Fruit fly (Drosophila melanogaster) whole organism, embryonic: ENCODE results near the gene Adat1.

Experiments used
- CG1024 ChIP-seq: fragments of 200-800 bp; sonication (Bioruptor generic); IDR thresholded peaks from 2 replicates; pipeline ENCODE4 v1.3.6; 2022; ENCODE audit warnings: missing biosample characterization, missing genetic modification characterization
- CG10543 ChIP-seq: fragments of 200-800 bp; sonication (Bioruptor generic); optimal IDR thresholded peaks from 3 replicates; lab custom pipeline; 2017; ENCODE audit warnings: missing biosample characterization, mild to moderate bottlenecking, missing genetic modification characterization, moderate library complexity
- CG11398 ChIP-seq: fragments of 200-800 bp; sonication (Bioruptor generic); optimal IDR thresholded peaks from 2 replicates; lab custom pipeline; 2016; ENCODE audit warnings: missing biosample characterization, missing genetic modification characterization
- CG12299 ChIP-seq: fragments of 200-800 bp; sonication (Bioruptor generic); optimal IDR thresholded peaks from 2 replicates; lab custom pipeline; 2018; ENCODE audit warnings: missing biosample characterization, mild to moderate bottlenecking, missing genetic modification characterization
- CG12942 ChIP-seq: fragments of 200-800 bp; sonication (Bioruptor generic); optimal IDR thresholded peaks from 3 replicates; lab custom pipeline; 2016; ENCODE audit warnings: missing biosample characterization, missing genetic modification characterization
- CG13624 ChIP-seq: fragments of 200-800 bp; sonication (Bioruptor generic); optimal IDR thresholded peaks from 2 replicates; lab custom pipeline; 2016; ENCODE audit warnings: missing biosample characterization, missing genetic modification characterization
- CG15514 ChIP-seq: fragments of 200-800 bp; sonication (Bioruptor generic); optimal IDR thresholded peaks from 3 replicates; lab custom pipeline; 2017; ENCODE audit warnings: missing biosample characterization, missing genetic modification characterization, mild to moderate bottlenecking, moderate library complexity, missing genetic modification reagents
- CG1832 ChIP-seq: fragments of 200-800 bp; sonication (Bioruptor generic); optimal IDR thresholded peaks from 2 replicates; lab custom pipeline; 2017; ENCODE audit warnings: missing biosample characterization, mild to moderate bottlenecking, missing genetic modification characterization, inconsistent platforms
- CG18476 ChIP-seq: fragments of 200-800 bp; sonication (Bioruptor generic); optimal IDR thresholded peaks from 2 replicates; lab custom pipeline; 2016; ENCODE audit warnings: missing biosample characterization, mild to moderate bottlenecking, missing genetic modification characterization
- CG18764 ChIP-seq: fragments of 200-800 bp; sonication (Bioruptor generic); optimal IDR thresholded peaks from 3 replicates; lab custom pipeline; 2016; ENCODE audit warnings: missing biosample characterization, missing genetic modification characterization
- CG2129 ChIP-seq: fragments of 200-800 bp; sonication (Bioruptor generic); IDR thresholded peaks from 2 replicates; pipeline ENCODE4 v1.3.6; 2022; ENCODE audit warnings: missing biosample characterization, missing genetic modification characterization; ENCODE audit not compliant: partially characterized antibody
- CG2875 ChIP-seq: fragments of 200-800 bp; sonication (Bioruptor generic); optimal IDR thresholded peaks from 2 replicates; lab custom pipeline; 2017; ENCODE audit warnings: missing biosample characterization, mild to moderate bottlenecking, missing genetic modification characterization, missing genetic modification reagents
- CG31365 ChIP-seq: fragments of 200-800 bp; sonication (Bioruptor generic); optimal IDR thresholded peaks from 2 replicates; lab custom pipeline; 2018; ENCODE audit warnings: missing biosample characterization, mild to moderate bottlenecking, missing genetic modification characterization
- CG33213 ChIP-seq: fragments of 200-800 bp; sonication (Bioruptor generic); optimal IDR thresholded peaks from 3 replicates; lab custom pipeline; 2016; ENCODE audit warnings: missing biosample characterization, missing genetic modification characterization
- CG43689 ChIP-seq: fragments of 200-800 bp; sonication (Bioruptor generic); IDR thresholded peaks from 2 replicates; pipeline ENCODE4 v1.3.6; 2022; ENCODE audit warnings: missing biosample characterization, missing genetic modification characterization
- CG4617 ChIP-seq: fragments of 200-800 bp; sonication (Bioruptor generic); optimal IDR thresholded peaks from 3 replicates; lab custom pipeline; 2016; ENCODE audit warnings: missing biosample characterization, missing genetic modification characterization, borderline replicate concordance
- CG4730 ChIP-seq: fragments of 200-800 bp; sonication (Bioruptor generic); IDR thresholded peaks from 2 replicates; pipeline ENCODE4 v1.3.6; 2022; ENCODE audit warnings: missing biosample characterization, missing genetic modification characterization
- CG5245 ChIP-seq: fragments of 200-800 bp; sonication (Bioruptor generic); optimal IDR thresholded peaks from 3 replicates; lab custom pipeline; 2016; ENCODE audit warnings: missing biosample characterization, missing genetic modification characterization
- CG8388 ChIP-seq: fragments of 200-800 bp; sonication (Bioruptor generic); optimal IDR thresholded peaks from 2 replicates; lab custom pipeline; 2019; ENCODE audit warnings: missing biosample characterization, mild to moderate bottlenecking, missing genetic modification characterization, moderate library complexity
- CG9437 ChIP-seq: fragments of 200-800 bp; sonication (Bioruptor generic); optimal IDR thresholded peaks from 2 replicates; lab custom pipeline; 2018; ENCODE audit warnings: missing biosample characterization, mild to moderate bottlenecking, missing genetic modification characterization
- D ChIP-seq, 2 experiments: fragments of 200-800 bp in 1 of 2; fragments of >200 bp in 1 of 2; sonication (Bioruptor generic) in 1 of 2; optimal IDR thresholded peaks; 2 replicates in 1 of 2; 3 replicates in 1 of 2; lab custom pipeline; 2017; ENCODE audit warnings: mild to moderate bottlenecking in 1 of 2, missing biosample characterization in 1 of 2, missing genetic modification characterization in 1 of 2, missing genetic modification reagents in 1 of 2
- Dek ChIP-seq: fragments of 200-800 bp; sonication (Bioruptor generic); optimal IDR thresholded peaks from 3 replicates; lab custom pipeline; 2019; ENCODE audit warnings: missing biosample characterization, mild to moderate bottlenecking, missing genetic modification characterization, moderate library complexity
- H15 ChIP-seq: fragments of 200-800 bp; sonication (Bioruptor generic); IDR thresholded peaks from 3 replicates; pipeline ENCODE4 v1.3.6; 2022; ENCODE audit warnings: missing biosample characterization, missing genetic modification characterization
- HmgZ ChIP-seq: fragments of 200-800 bp; sonication (Bioruptor generic); optimal IDR thresholded peaks from 2 replicates; lab custom pipeline; 2018; ENCODE audit warnings: missing biosample characterization, mild to moderate bottlenecking, missing genetic modification characterization
- MTF-1 ChIP-seq: fragments of 200-800 bp; sonication (Bioruptor generic); optimal IDR thresholded peaks from 2 replicates; lab custom pipeline; 2018; ENCODE audit warnings: missing biosample characterization, mild to moderate bottlenecking, missing genetic modification characterization, borderline replicate concordance
- Mad ChIP-seq: fragments of 200-800 bp; sonication (Bioruptor generic); optimal IDR thresholded peaks from 2 replicates; lab custom pipeline; 2016; ENCODE audit warnings: missing biosample characterization, missing genetic modification characterization
- Meics ChIP-seq: fragments of 200-800 bp; sonication (Bioruptor generic); optimal IDR thresholded peaks from 2 replicates; lab custom pipeline; 2017; ENCODE audit warnings: missing biosample characterization, mild to moderate bottlenecking, missing genetic modification characterization
- Nf-YB ChIP-seq: fragments of 200-800 bp; sonication (Bioruptor generic); optimal IDR thresholded peaks from 3 replicates; lab custom pipeline; 2019; ENCODE audit warnings: missing biosample characterization, mild to moderate bottlenecking, missing genetic modification characterization, moderate library complexity
- Rx ChIP-seq: fragments of 200-800 bp; sonication (Bioruptor generic); IDR thresholded peaks from 2 replicates; pipeline ENCODE4 v1.3.6; 2022; ENCODE audit warnings: missing biosample characterization, missing genetic modification characterization
- Stat92E ChIP-seq, 3 experiments: fragments of >200 bp in 2 of 3; fragments of 200-800 bp in 1 of 3; sonication (Bioruptor generic) in 1 of 3; optimal IDR thresholded peaks; 2 replicates each; lab custom pipeline; 2017 to 2019; ENCODE audit warnings: missing biosample characterization in 3 of 3, missing genetic modification characterization in 3 of 3, mild to moderate bottlenecking in 1 of 3, moderate library complexity in 1 of 3
- bbx ChIP-seq: fragments of 200-800 bp; sonication (Bioruptor generic); IDR thresholded peaks from 2 replicates; pipeline ENCODE4 v1.3.6; 2022; ENCODE audit warnings: missing biosample characterization, missing genetic modification characterization; ENCODE audit not compliant: partially characterized antibody
- cato ChIP-seq: fragments of 200-800 bp; sonication (Bioruptor generic); optimal IDR thresholded peaks from 2 replicates; lab custom pipeline; 2016; ENCODE audit warnings: missing biosample characterization, missing genetic modification characterization, borderline replicate concordance
- dpn ChIP-seq, 2 experiments: fragments of 200-800 bp; sonication (Bioruptor generic); optimal IDR thresholded peaks; 3 replicates each; lab custom pipeline; 2016; ENCODE audit warnings: missing biosample characterization in 2 of 2, missing genetic modification characterization in 2 of 2
- fu2 ChIP-seq: fragments of 200-800 bp; sonication (Bioruptor generic); optimal IDR thresholded peaks from 2 replicates; lab custom pipeline; 2016; ENCODE audit warnings: missing biosample characterization, missing genetic modification characterization
- gro ChIP-seq: fragments of 200-800 bp; sonication (Bioruptor generic); optimal IDR thresholded peaks from 2 replicates; lab custom pipeline; 2016; ENCODE audit warnings: missing biosample characterization, missing genetic modification characterization
- ham ChIP-seq: fragments of 200-800 bp; sonication (Bioruptor generic); IDR thresholded peaks from 2 replicates; pipeline ENCODE4 v1.3.6; 2022; ENCODE audit warnings: missing biosample characterization, missing genetic modification characterization
- insv ChIP-seq, 2 experiments: fragments of 200-800 bp; sonication (Bioruptor generic); optimal IDR thresholded peaks; 3 replicates each; lab custom pipeline; 2016 to 2018; ENCODE audit warnings: missing biosample characterization in 2 of 2, missing genetic modification characterization in 2 of 2
- inv ChIP-seq: fragments of 200-800 bp; sonication (Bioruptor generic); IDR thresholded peaks from 2 replicates; pipeline ENCODE4 v1.3.6; 2022; ENCODE audit warnings: missing biosample characterization, missing genetic modification characterization; ENCODE audit not compliant: partially characterized antibody
- pho ChIP-seq: fragments of 200-800 bp; sonication (Bioruptor generic); optimal IDR thresholded peaks from 2 replicates; lab custom pipeline; 2016; ENCODE audit warnings: missing biosample characterization, missing genetic modification characterization
- phol ChIP-seq: fragments of 200-800 bp; sonication (Bioruptor generic); optimal IDR thresholded peaks from 3 replicates; lab custom pipeline; 2018; ENCODE audit warnings: missing biosample characterization, mild to moderate bottlenecking, missing genetic modification characterization, moderate library complexity
- pita ChIP-seq: fragments of 200-800 bp; sonication (Bioruptor generic); optimal IDR thresholded peaks from 2 replicates; lab custom pipeline; 2017; ENCODE audit warnings: missing biosample characterization, mild to moderate bottlenecking, missing genetic modification characterization
- psq ChIP-seq: fragments of 200-800 bp; sonication (Bioruptor generic); optimal IDR thresholded peaks from 2 replicates; lab custom pipeline; 2017; ENCODE audit warnings: missing biosample characterization, missing genetic modification characterization
- sug ChIP-seq: fragments of 200-800 bp; optimal IDR thresholded peaks from 2 replicates; lab custom pipeline; 2019; ENCODE audit warnings: missing biosample characterization, mild to moderate bottlenecking, missing genetic modification characterization, moderate library complexity
- tin ChIP-seq: fragments of 200-800 bp; sonication (Bioruptor generic); optimal IDR thresholded peaks from 3 replicates; lab custom pipeline; 2016; ENCODE audit warnings: missing biosample characterization, missing genetic modification characterization
- ttk ChIP-seq: fragments of 200-800 bp; sonication (Bioruptor generic); IDR thresholded peaks from 2 replicates; pipeline ENCODE4 v2.1.2; 2022; ENCODE audit warnings: missing biosample characterization, missing genetic modification characterization
- twi ChIP-seq: fragments of 200-800 bp; optimal IDR thresholded peaks from 2 replicates; lab custom pipeline; 2019; ENCODE audit warnings: missing biosample characterization, mild to moderate bottlenecking, missing genetic modification characterization, moderate library complexity
- unpg ChIP-seq: fragments of 200-800 bp; sonication (Bioruptor generic); optimal IDR thresholded peaks from 3 replicates; lab custom pipeline; 2018; ENCODE audit warnings: missing biosample characterization, mild to moderate bottlenecking, missing genetic modification characterization, moderate library complexity

The Adat1 gene

DNA sequence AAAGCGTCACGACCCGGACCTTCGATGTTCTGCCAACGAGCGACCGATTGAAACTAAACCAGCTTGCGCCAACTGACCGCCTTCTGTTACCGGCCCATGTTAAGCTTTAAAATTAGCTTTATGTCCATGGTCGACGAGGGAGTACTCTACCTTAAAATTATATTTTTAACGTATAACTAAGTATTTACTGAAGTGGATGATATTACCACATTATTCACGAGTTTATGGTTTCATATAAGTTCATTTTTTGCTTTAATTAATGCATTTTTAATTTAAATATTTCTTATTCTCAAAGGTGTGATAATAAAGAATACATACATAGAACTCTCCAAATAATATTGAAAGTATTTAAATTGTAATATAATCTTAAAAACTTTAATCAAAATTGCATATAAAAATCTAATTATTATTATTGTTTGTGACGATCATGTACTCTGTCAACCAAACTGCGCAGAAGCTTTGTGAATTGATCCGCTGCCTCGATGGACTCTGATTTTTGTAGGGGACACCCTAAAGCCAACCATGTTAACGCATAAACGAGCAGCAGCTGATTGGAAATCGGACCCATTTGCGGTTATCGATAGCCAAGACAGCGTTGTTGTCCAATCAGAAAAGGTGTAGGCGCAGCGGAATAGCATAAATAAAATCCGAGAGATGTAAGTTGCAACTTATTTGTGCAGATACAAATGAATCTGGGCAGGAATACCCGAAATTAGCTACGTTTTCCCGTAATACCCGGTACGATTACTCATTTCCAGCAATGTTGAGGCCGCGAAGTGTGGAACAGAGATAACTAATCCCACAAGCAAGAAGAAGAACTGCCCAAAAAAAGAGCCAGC is 30.9 kb downstream of the Adat1 start, which contains the start of the genes CG9008 and p38b (continued):
- TF ChIP-seq CG31365 (tag; lab: Kevin White, UChicago) (no peak), CG5245 (GFP tag; lab: Kevin White, UChicago) (peak; percentile 66), fu2 (GFP tag; lab: Kevin White, UChicago) (no peak), Nf-YB (GFP tag; lab: Kevin White, UChicago) (peak; percentile 81), CG1832 (GFP tag; lab: Kevin White, UChicago) (no peak), CG13624 (GFP tag; lab: Kevin White, UChicago) (peak; percentile 54), CG1024 (GFP tag; lab: Robert Waterston, UW) (no peak), phol (tag; lab: Kevin White, UChicago) (peak; percentile 88), insv (GFP tag; optimal IDR thresholded peaks at IDR 0.05; lab: Kevin White, UChicago) (peak; percentile 65 to 95), CG43689 (GFP tag; lab: Robert Waterston, UW) (no peak), inv (peak; percentile 20; the same call in 1 of the 2 replicates), CG15514 (peak; percentile 57), CG8388 (GFP tag; lab: Kevin White, UChicago) (peak; percentile 84), H15 (GFP tag; lab: Robert Waterston, UW) (0 out of 3 replicates have a peak, but pooled peaks have one; percentile 49), HmgZ (peak; percentile 44), sug (tag; lab: Kevin White, UChicago) (peak; percentile 88), Dek (tag; lab: Kevin White, UChicago) (peak; percentile 87), CG33213 (GFP tag; lab: Kevin White, UChicago) (no peak), twi (tag; lab: Kevin White, UChicago) (peak; percentile 68), CG2875 (GFP tag; lab: Kevin White, UChicago) (peak; percentile 14), unpg (peak; percentile 73), CG18764 (GFP tag; lab: Kevin White, UChicago) (peak; percentile 26), Mad (GFP tag; lab: Kevin White, UChicago) (no peak), CG10543 (GFP tag; lab: Kevin White, UChicago) (peak; percentile 91), cato (peak; percentile 30), ham (GFP tag; lab: Robert Waterston, UW) (0 out of 2 replicates have a peak, but pooled peaks have one; percentile 8), tin (GFP tag; lab: Kevin White, UChicago) (peak; percentile 76), CG12942 (peak; percentile 46), D (optimal IDR thresholded peaks at IDR 0.05; lab: Kevin White, UChicago) (no peak), D (GFP tag; optimal IDR thresholded peaks at IDR 0.05; lab: Kevin White, UChicago) (peak; percentile 74), dpn (GFP tag; optimal IDR thresholded peaks at IDR 0.05; lab: Kevin White, UChicago) (peak; percentile 30 to 83), gro (GFP tag; lab: Kevin White, UChicago) (no peak), CG18476 (GFP tag; lab: Kevin White, UChicago) (peak; percentile 72), CG11398 (GFP tag; lab: Kevin White, UChicago) (no peak), pita (GFP tag; lab: Kevin White, UChicago) (no peak), pho (GFP tag; lab: Kevin White, UChicago) (peak; percentile 41), CG12299 (tag; lab: Kevin White, UChicago) (peak; percentile 69), Rx (GFP tag; lab: Robert Waterston, UW) (no peak), bbx (GFP tag; lab: Robert Waterston, UW) (peak; percentile 42), psq (GFP tag; lab: Kevin White, UChicago) (peak; percentile 49), CG2129 (GFP tag; lab: Robert Waterston, UW) (no peak), ttk (GFP tag; lab: Robert Waterston, UW) (no peak; the same call in 1 of the 2 replicates), CG4617 (GFP tag; lab: Kevin White, UChicago) (peak; percentile 53), CG4730 (peak; percentile 58), Stat92E (GFP tag; optimal IDR thresholded peaks at IDR 0.05; lab: Kevin White, UChicago) (peak in 1 of 3 experiments; percentile 19), MTF-1 (no peak), CG9437 (GFP tag; lab: Kevin White, UChicago) (peak; percentile 90), Meics (peak; percentile 93)
